Fruit fly (Drosophila melanogaster) whole organism, embryonic: ENCODE measurements around the gene Sec15.
A peak's percentile ranks its signal among the peaks of the same experiment; 100 is the strongest.

Experiments used
- Aef1 ChIP-seq: fragments of 200-800 bp; sonication (Bioruptor generic); IDR thresholded peaks from 3 replicates; pipeline ENCODE4 v1.3.6; 2022; ENCODE audit warnings: missing biosample characterization, missing genetic modification characterization
- Atf6 ChIP-seq: fragments of 200-800 bp; sonication (Bioruptor generic); IDR thresholded peaks from 2 replicates; pipeline ENCODE4 v1.3.6; 2022; ENCODE audit warnings: missing biosample characterization, missing genetic modification characterization
- Blimp-1 ChIP-seq: fragments of 200-800 bp; sonication (Bioruptor generic); optimal IDR thresholded peaks from 3 replicates; lab custom pipeline; 2018; ENCODE audit warnings: missing biosample characterization, missing genetic modification characterization, mild to moderate bottlenecking, moderate library complexity, missing genetic modification reagents
- C15 ChIP-seq: fragments of 200-800 bp; sonication (Bioruptor generic); IDR thresholded peaks from 3 replicates; pipeline ENCODE4 v1.3.6; 2022; ENCODE audit warnings: missing biosample characterization, missing genetic modification characterization
- CG10267 ChIP-seq: fragments of 200-800 bp; sonication (Bioruptor generic); optimal IDR thresholded peaks from 2 replicates; lab custom pipeline; 2018; ENCODE audit warnings: missing biosample characterization, mild to moderate bottlenecking, missing genetic modification characterization, moderate library complexity
- CG10462 ChIP-seq: fragments of 200-800 bp; sonication (Bioruptor generic); optimal IDR thresholded peaks from 2 replicates; lab custom pipeline; 2016; ENCODE audit warnings: missing biosample characterization, missing genetic modification characterization
- CG12659 ChIP-seq: fragments of 200-800 bp; sonication (Bioruptor generic); optimal IDR thresholded peaks from 3 replicates; lab custom pipeline; 2017; ENCODE audit warnings: mild to moderate bottlenecking, missing biosample characterization, missing genetic modification reagents, missing genetic modification characterization
- CG14710 ChIP-seq: fragments of 200-800 bp; sonication (Bioruptor generic); optimal IDR thresholded peaks from 3 replicates; lab custom pipeline; 2019; ENCODE audit warnings: missing biosample characterization, mild to moderate bottlenecking, missing genetic modification characterization, moderate library complexity
- CG14860 ChIP-seq: fragments of 200-800 bp; sonication (Bioruptor generic); IDR thresholded peaks from 3 replicates; pipeline ENCODE4 v1.3.6; 2022; ENCODE audit warnings: missing biosample characterization, missing genetic modification characterization; ENCODE audit not compliant: partially characterized antibody
- CG15601 ChIP-seq: fragments of 200-800 bp; sonication (Bioruptor generic); optimal IDR thresholded peaks from 3 replicates; lab custom pipeline; 2019; ENCODE audit warnings: missing biosample characterization, mild to moderate bottlenecking, missing genetic modification characterization, moderate library complexity
- CG18764 ChIP-seq: fragments of 200-800 bp; sonication (Bioruptor generic); optimal IDR thresholded peaks from 3 replicates; lab custom pipeline; 2016; ENCODE audit warnings: missing biosample characterization, missing genetic modification characterization
- CG2120 ChIP-seq: fragments of 200-800 bp; sonication (Bioruptor generic); optimal IDR thresholded peaks from 3 replicates; lab custom pipeline; 2016; ENCODE audit warnings: missing biosample characterization, missing genetic modification characterization
- CG2712 ChIP-seq: fragments of 200-800 bp; optimal IDR thresholded peaks from 3 replicates; lab custom pipeline; 2019; ENCODE audit warnings: missing biosample characterization, mild to moderate bottlenecking, missing genetic modification characterization, moderate library complexity
- CG3847 ChIP-seq: fragments of 200-800 bp; sonication (Bioruptor generic); IDR thresholded peaks from 2 replicates; pipeline ENCODE4 v1.3.6; 2022; ENCODE audit warnings: missing biosample characterization, missing genetic modification characterization
- CG4617 ChIP-seq: fragments of 200-800 bp; sonication (Bioruptor generic); optimal IDR thresholded peaks from 3 replicates; lab custom pipeline; 2016; ENCODE audit warnings: missing biosample characterization, missing genetic modification characterization, borderline replicate concordance
- CG4730 ChIP-seq: fragments of 200-800 bp; sonication (Bioruptor generic); IDR thresholded peaks from 2 replicates; pipeline ENCODE4 v1.3.6; 2022; ENCODE audit warnings: missing biosample characterization, missing genetic modification characterization
- CG8290 ChIP-seq, 3 experiments: fragments of 200-800 bp; sonication (Bioruptor generic); optimal IDR thresholded peaks; 2 replicates each; lab custom pipeline; 2016 to 2019; ENCODE audit warnings: missing biosample characterization in 3 of 3, missing genetic modification characterization in 3 of 3, mild to moderate bottlenecking in 2 of 3, moderate library complexity in 1 of 3
- CG9817 ChIP-seq: fragments of 200-800 bp; sonication (Bioruptor generic); optimal IDR thresholded peaks from 2 replicates; lab custom pipeline; 2018; ENCODE audit warnings: missing biosample characterization, mild to moderate bottlenecking, missing genetic modification characterization, moderate library complexity
- CoRest ChIP-seq: fragments of 200-800 bp; sonication (Bioruptor generic); optimal IDR thresholded peaks from 3 replicates; lab custom pipeline; 2018; ENCODE audit warnings: missing biosample characterization, mild to moderate bottlenecking, missing genetic modification characterization, moderate library complexity
- CrebB ChIP-seq: fragments of 200-800 bp; sonication (Bioruptor generic); optimal IDR thresholded peaks from 3 replicates; lab custom pipeline; 2018; ENCODE audit warnings: missing biosample characterization, mild to moderate bottlenecking, missing genetic modification characterization
- Dbx ChIP-seq: fragments of 200-800 bp; sonication (Bioruptor generic); IDR thresholded peaks from 3 replicates; pipeline ENCODE4 v1.3.6; 2022; ENCODE audit warnings: missing biosample characterization, missing genetic modification characterization
- Doc3 ChIP-seq: fragments of 200-800 bp; sonication (Bioruptor generic); IDR thresholded peaks from 3 replicates; pipeline ENCODE4 v1.3.6; 2022; ENCODE audit warnings: missing biosample characterization, missing genetic modification characterization; ENCODE audit not compliant: partially characterized antibody
- HmgZ ChIP-seq: fragments of 200-800 bp; sonication (Bioruptor generic); optimal IDR thresholded peaks from 2 replicates; lab custom pipeline; 2018; ENCODE audit warnings: missing biosample characterization, mild to moderate bottlenecking, missing genetic modification characterization
- Hsf ChIP-seq: fragments of 200-800 bp; sonication (Bioruptor generic); optimal IDR thresholded peaks from 3 replicates; lab custom pipeline; 2016; ENCODE audit warnings: missing biosample characterization, missing genetic modification characterization
- Mad ChIP-seq: fragments of 200-800 bp; sonication (Bioruptor generic); optimal IDR thresholded peaks from 2 replicates; lab custom pipeline; 2016; ENCODE audit warnings: missing biosample characterization, missing genetic modification characterization
- Med ChIP-seq: fragments of 200-800 bp; sonication (Bioruptor generic); peaks from one replicate; lab custom pipeline; 2016; ENCODE audit warnings: missing biosample characterization, missing genetic modification characterization, mild to moderate bottlenecking, inconsistent platforms, moderate library complexity
- Mrtf ChIP-seq: fragments of 200-800 bp; sonication (Bioruptor generic); IDR thresholded peaks from 3 replicates; pipeline ENCODE4 v1.3.6; 2022; ENCODE audit warnings: missing biosample characterization, missing genetic modification characterization
- Nf-YC ChIP-seq: fragments of 200-800 bp; optimal IDR thresholded peaks from 3 replicates; lab custom pipeline; 2019; ENCODE audit warnings: missing biosample characterization, mild to moderate bottlenecking, missing genetic modification characterization, moderate library complexity
- Opbp ChIP-seq: fragments of 200-800 bp; sonication (Bioruptor generic); IDR thresholded peaks from 3 replicates; pipeline ENCODE4 v1.3.6; 2022; ENCODE audit warnings: missing biosample characterization, missing genetic modification characterization; ENCODE audit not compliant: partially characterized antibody
- Sry-β ChIP-seq: fragments of 200-800 bp; sonication (Bioruptor generic); optimal IDR thresholded peaks from 2 replicates; lab custom pipeline; 2018; ENCODE audit warnings: missing biosample characterization, mild to moderate bottlenecking, missing genetic modification characterization, moderate library complexity
- Xrp1 ChIP-seq: fragments of 200-800 bp; sonication (Bioruptor generic); IDR thresholded peaks from 2 replicates; pipeline ENCODE4 v1.3.6; 2022; ENCODE audit warnings: missing biosample characterization, missing genetic modification characterization
- al ChIP-seq: fragments of 200-800 bp; sonication (Bioruptor generic); IDR thresholded peaks from 2 replicates; pipeline ENCODE4 v1.3.6; 2022; ENCODE audit warnings: missing biosample characterization, missing genetic modification characterization
- bab2 ChIP-seq: fragments of 200-800 bp; sonication (Bioruptor generic); optimal IDR thresholded peaks from 2 replicates; lab custom pipeline; 2016; ENCODE audit warnings: missing biosample characterization, missing genetic modification characterization
- chinmo ChIP-seq: fragments of 200-800 bp; sonication (Bioruptor generic); IDR thresholded peaks from 4 replicates; pipeline ENCODE4 v1.3.6; 2022; ENCODE audit warnings: missing biosample characterization, missing genetic modification characterization; ENCODE audit not compliant: partially characterized antibody
- cwo ChIP-seq: fragments of 200-800 bp; sonication (Bioruptor generic); optimal IDR thresholded peaks from 3 replicates; lab custom pipeline; 2017; ENCODE audit warnings: missing biosample characterization, missing genetic modification characterization, mild to moderate bottlenecking, moderate library complexity, missing genetic modification reagents
- dm ChIP-seq: fragments of 200-800 bp; sonication (Bioruptor generic); optimal IDR thresholded peaks from 3 replicates; lab custom pipeline; 2016; ENCODE audit warnings: missing biosample characterization, missing genetic modification characterization
- dmrt99B ChIP-seq: fragments of 200-800 bp; sonication (Bioruptor generic); optimal IDR thresholded peaks from 2 replicates; lab custom pipeline; 2018; ENCODE audit warnings: missing biosample characterization, mild to moderate bottlenecking, missing genetic modification characterization, moderate library complexity
- esg ChIP-seq: fragments of 200-800 bp; sonication (Bioruptor generic); conservative IDR thresholded peaks from 2 replicates; pipeline ENCODE4 v1.3.6; 2022; ENCODE audit warnings: missing biosample characterization, missing genetic modification characterization
- fd3F ChIP-seq: fragments of 200-800 bp; sonication (Bioruptor generic); optimal IDR thresholded peaks from 2 replicates; lab custom pipeline; 2018; ENCODE audit warnings: missing biosample characterization, mild to moderate bottlenecking, missing genetic modification characterization, moderate library complexity
- fd64A ChIP-seq: fragments of 200-800 bp; sonication (Bioruptor generic); optimal IDR thresholded peaks from 3 replicates; lab custom pipeline; 2018; ENCODE audit warnings: missing biosample characterization, mild to moderate bottlenecking, missing genetic modification characterization
- pan ChIP-seq, 4 experiments: fragments of >200 bp in 3 of 4; fragments of 200-800 bp in 1 of 4; sonication (Bioruptor generic) in 1 of 4; optimal IDR thresholded peaks in 3 of 4; IDR thresholded peaks in 1 of 4; 2 replicates each; pipeline versions ENCODE4 v1.3.6 to Lab custom; 2017 to 2022; ENCODE audit warnings: missing biosample characterization in 2 of 4, missing genetic modification characterization in 2 of 4, mixed read lengths in 1 of 4
- phol ChIP-seq: fragments of 200-800 bp; sonication (Bioruptor generic); optimal IDR thresholded peaks from 3 replicates; lab custom pipeline; 2018; ENCODE audit warnings: missing biosample characterization, mild to moderate bottlenecking, missing genetic modification characterization, moderate library complexity
- psq ChIP-seq: fragments of 200-800 bp; sonication (Bioruptor generic); optimal IDR thresholded peaks from 2 replicates; lab custom pipeline; 2017; ENCODE audit warnings: missing biosample characterization, missing genetic modification characterization
- pum ChIP-seq: fragments of 200-800 bp; sonication (Bioruptor generic); optimal IDR thresholded peaks from 2 replicates; lab custom pipeline; 2016; ENCODE audit warnings: missing biosample characterization, missing genetic modification characterization
- sug ChIP-seq: fragments of 200-800 bp; optimal IDR thresholded peaks from 2 replicates; lab custom pipeline; 2019; ENCODE audit warnings: missing biosample characterization, mild to moderate bottlenecking, missing genetic modification characterization, moderate library complexity
- unc-4 ChIP-seq: fragments of 200-800 bp; sonication (Bioruptor generic); IDR thresholded peaks from 2 replicates; pipeline ENCODE4 v1.3.6; 2022; ENCODE audit warnings: missing biosample characterization, missing genetic modification characterization; ENCODE audit not compliant: partially characterized antibody
- vnd ChIP-seq: fragments of 200-800 bp; sonication (Bioruptor generic); IDR thresholded peaks from 3 replicates; pipeline ENCODE4 v1.3.6; 2022; ENCODE audit warnings: missing biosample characterization, missing genetic modification characterization; ENCODE audit not compliant: partially characterized antibody
- yki ChIP-seq: fragments of >200 bp; optimal IDR thresholded peaks from 3 replicates; lab custom pipeline; 2018

Gene Sec15

DNA sequence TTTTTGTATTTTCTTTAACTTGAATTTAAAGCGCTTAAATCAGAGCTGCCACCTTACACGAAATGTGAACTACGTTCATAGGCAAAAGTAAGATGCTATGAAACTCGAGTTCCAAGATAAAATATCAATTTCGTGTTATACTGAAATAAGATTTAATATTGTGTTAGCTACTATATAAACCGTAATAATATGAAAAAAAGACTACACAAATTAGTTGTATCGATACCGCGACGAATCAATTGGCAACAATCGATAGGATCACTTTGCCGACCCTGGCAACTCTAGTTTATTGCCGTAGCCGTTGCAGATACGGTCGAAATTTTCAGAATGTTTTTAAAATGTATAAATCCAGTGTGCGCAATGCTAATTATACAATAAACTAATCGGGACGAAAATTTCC lies 32.7 kb upstream of the Sec15 start, which contains the start of gene SNF4Agamma (continued):
- TF ChIP-seq fd3F (GFP tag; lab: Kevin White, UChicago) (no peak), Doc3 (GFP tag; lab: Robert Waterston, UW) (peak; percentile 81), CG14710 (tag; lab: Kevin White, UChicago) (peak; percentile 48), vnd (GFP tag; lab: Robert Waterston, UW) (peak; percentile 78), Hsf (GFP tag; lab: Kevin White, UChicago) (peak; percentile 4), Blimp-1 (GFP tag; lab: Kevin White, UChicago) (peak; percentile 7), sug (peak; percentile 63), CG2712 (peak; percentile 63), Dbx (0 out of 3 replicates have a peak, but pooled peaks have one; percentile 33), CG9817 (peak; percentile 45), fd64A (no peak), CG2120 (GFP tag; lab: Kevin White, UChicago) (peak; percentile 41), pan (optimal IDR thresholded peaks at IDR 0.05; lab: Kevin White, UChicago) (no peak), pan (GFP tag; optimal IDR thresholded peaks at IDR 0.05 in 1 of 2, IDR thresholded peaks at IDR 0.05 in 1 of 2) (peak in 1 of 2 experiments; percentile 31), HmgZ (tag; lab: Kevin White, UChicago) (peak; percentile 53), Aef1 (GFP tag; lab: Robert Waterston, UW) (0 out of 3 replicates have a peak, but pooled peaks have one; percentile 28), CoRest (peak; percentile 56), pum (GFP tag; lab: Kevin White, UChicago) (peak; percentile 14), CG8290 (GFP tag; optimal IDR thresholded peaks at IDR 0.05; lab: Kevin White, UChicago) (peak; percentile 64), CG8290 (tag; optimal IDR thresholded peaks at IDR 0.05; lab: Kevin White, UChicago) (peak in 1 of 2 experiments; percentile 4), psq (no peak), CG3847 (peak; percentile 73), Atf6 (GFP tag; lab: Robert Waterston, UW) (peak; percentile 41; the same call in 1 of the 2 replicates), CG10267 (peak; percentile 23), Med (GFP tag; lab: Kevin White, UChicago) (peak; percentile 83), cwo (GFP tag; lab: Kevin White, UChicago) (no peak), CG15601 (tag; lab: Kevin White, UChicago) (peak; percentile 39), Opbp (GFP tag; lab: Robert Waterston, UW) (peak; percentile 58; the same call in 2 of the 3 replicates), dmrt99B (tag; lab: Kevin White, UChicago) (no peak), CG14860 (GFP tag; lab: Robert Waterston, UW) (peak; percentile 44; the same call in 2 of the 3 replicates), Mad (peak; percentile 13), Xrp1 (GFP tag; lab: Robert Waterston, UW) (peak; percentile 16; the same call in 1 of the 2 replicates), CG18764 (GFP tag; lab: Kevin White, UChicago) (peak; percentile 10), unc-4 (peak; percentile 78), bab2 (GFP tag; lab: Kevin White, UChicago) (peak; percentile 14), CG12659 (GFP tag; lab: Kevin White, UChicago) (peak; percentile 44), Nf-YC (tag; lab: Kevin White, UChicago) (peak; percentile 58), yki (lab: Kevin White, UChicago) (no peak), esg (GFP tag; lab: Robert Waterston, UW) (0 out of 2 replicates have a peak, but pooled peaks have one; percentile 16), CG10462 (GFP tag; lab: Kevin White, UChicago) (no peak), Mrtf (GFP tag; lab: Robert Waterston, UW) (no peak), CG4617 (no peak), CG4730 (GFP tag; lab: Robert Waterston, UW) (no peak), chinmo (0 out of 4 replicates have a peak, but pooled peaks have one; percentile 66), phol (tag; lab: Kevin White, UChicago) (peak; percentile 46), CrebB (tag; lab: Kevin White, UChicago) (no peak), Sry-β (GFP tag; lab: Kevin White, UChicago) (no peak), al (GFP tag; lab: Robert Waterston, UW) (no peak), C15 (GFP tag; lab: Robert Waterston, UW) (no peak), dm (GFP tag; lab: Kevin White, UChicago) (no peak)
